Worm (Caenorhabditis elegans) whole organism, young adult: Measurements from ENCODE around the gene C44F1.1.

Source experiments
- F49E8.2 ChIP-seq: sonication (generic microtip); optimal IDR thresholded peaks from 3 replicates; lab custom pipeline; 2017; ENCODE audit warnings: missing genetic modification characterization, mild to moderate bottlenecking, missing compliant biosample characterization, antibody characterized with exemption, moderate library complexity; ENCODE audit not compliant: insufficient read depth
- ama-1 ChIP-seq, 3 experiments: fragments of 150-350 bp in 1 of 3; sonication (generic microtip) in 2 of 3; optimal IDR thresholded peaks; 2 replicates each; lab custom pipeline; 2014 to 2018; ENCODE audit warnings: missing biosample characterization in 2 of 3, missing genetic modification characterization in 2 of 3, missing genetic modification reagents in 2 of 3
- attf-6 ChIP-seq: fragments of 200-800 bp; sonication (Bioruptor generic); IDR thresholded peaks from 2 replicates; pipeline ENCODE4 v1.3.6; 2022; ENCODE audit warnings: missing genetic modification reagents, missing genetic modification characterization, missing compliant biosample characterization
- dox-1 ChIP-seq: fragments of 200-800 bp; sonication (Bioruptor generic); IDR thresholded peaks from 2 replicates; pipeline ENCODE4 v1.3.6; 2022; ENCODE audit warnings: missing genetic modification reagents, missing genetic modification characterization, missing compliant biosample characterization
- dpff-1 ChIP-seq: sonication (generic microtip); optimal IDR thresholded peaks from 2 replicates; lab custom pipeline; 2017; ENCODE audit warnings: mild to moderate bottlenecking, missing genetic modification characterization, missing compliant biosample characterization
- let-607 ChIP-seq, 2 experiments: fragments of 200-800 bp in 1 of 2; sonication (Bioruptor generic) in 1 of 2; sonication (generic microtip) in 1 of 2; optimal IDR thresholded peaks; 2 replicates each; lab custom pipeline; 2016 to 2018; ENCODE audit warnings: mild to moderate bottlenecking in 2 of 2, missing compliant biosample characterization in 2 of 2, missing genetic modification characterization in 2 of 2, moderate library complexity in 2 of 2, missing genotype in 1 of 2
- mel-28 ChIP-seq: sonication (generic microtip); optimal IDR thresholded peaks from 2 replicates; lab custom pipeline; 2016; ENCODE audit warnings: borderline replicate concordance, mild to moderate bottlenecking, missing genetic modification characterization, missing compliant biosample characterization
- mes-4 ChIP-seq: sonication (generic microtip); optimal IDR thresholded peaks from 2 replicates; lab custom pipeline; 2016; ENCODE audit warnings: missing genotype, missing genetic modification characterization, missing compliant biosample characterization
- rec-8 ChIP-seq, 2 experiments: sonication (generic microtip); optimal IDR thresholded peaks; 2 replicates each; lab custom pipeline; 2016; ENCODE audit warnings: mild to moderate bottlenecking in 2 of 2, missing genetic modification characterization in 2 of 2, missing genetic modification reagents in 2 of 2, missing genotype in 2 of 2, missing biosample characterization in 1 of 2, missing compliant biosample characterization in 1 of 2, moderate library complexity in 1 of 2
- rpc-1 ChIP-seq, 2 experiments: fragments of 150-350 bp in 1 of 2; sonication (generic microtip) in 1 of 2; optimal IDR thresholded peaks; 2 replicates each; lab custom pipeline; 2014 to 2018; ENCODE audit warnings: missing biosample characterization in 1 of 2, missing genetic modification characterization in 1 of 2, missing genetic modification reagents in 1 of 2, missing genotype in 1 of 2
- snpc-1.1 ChIP-seq: sonication (generic microtip); optimal IDR thresholded peaks from 2 replicates; lab custom pipeline; 2017; ENCODE audit warnings: missing genetic modification characterization, mild to moderate bottlenecking, missing compliant biosample characterization, antibody characterized with exemption, moderate library complexity, missing genotype, missing genetic modification reagents; ENCODE audit not compliant: insufficient read depth

DNA sequence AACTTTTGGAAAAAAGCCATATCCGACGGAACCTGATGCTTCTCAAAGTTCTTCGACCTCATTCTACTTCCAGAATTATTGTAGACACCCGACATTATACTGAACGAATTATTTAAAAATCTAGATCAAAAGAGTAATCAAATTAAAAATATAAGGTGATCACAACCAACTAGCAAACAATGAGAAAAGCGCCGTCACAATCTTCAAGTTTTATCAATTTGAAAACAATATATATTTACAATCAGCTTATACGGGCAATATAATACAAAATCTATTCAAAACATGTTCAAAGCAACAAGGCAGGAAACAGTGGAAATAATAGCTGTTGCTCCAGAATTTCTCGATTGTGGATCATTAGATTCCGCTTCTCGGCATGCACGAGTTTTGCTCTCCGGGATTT is 40.5 kb downstream of the C44F1.1 start, which contains the start of gene C14B1.12:
- TF ChIP-seq mes-4 (tag; lab: Kevin White, UChicago) = no peak
- TF ChIP-seq dpff-1 (tag; lab: Kevin White, UChicago) = no peak
- no peak for TF ChIP-seq let-607 (tag; optimal IDR thresholded peaks at IDR 0.05; lab: Kevin White, UChicago)
- no peak for TF ChIP-seq attf-6
- no peak for TF ChIP-seq dox-1 (GFP tag; lab: Robert Waterston, UW)
- TF ChIP-seq rec-8 (tag; optimal IDR thresholded peaks at IDR 0.05; lab: Kevin White, UChicago) = no peak
- no peak for TF ChIP-seq F49E8.2 (tag; lab: Kevin White, UChicago)
- TF ChIP-seq rpc-1 (optimal IDR thresholded peaks at IDR 0.05; lab: Kevin White, UChicago) = no peak
- no peak for TF ChIP-seq rpc-1 (tag; optimal IDR thresholded peaks at IDR 0.05; lab: Kevin White, UChicago)
- TF ChIP-seq snpc-1.1 (tag; lab: Kevin White, UChicago) = no peak
- no peak for TF ChIP-seq mel-28 (tag; lab: Kevin White, UChicago)
- TF ChIP-seq ama-1 (optimal IDR thresholded peaks at IDR 0.05; lab: Kevin White, UChicago) = no peak
- no peak for TF ChIP-seq ama-1 (GFP tag; optimal IDR thresholded peaks at IDR 0.05; lab: Kevin White, UChicago)
